Worm (Caenorhabditis elegans) whole organism, mixed stage, embryonic: ENCODE measurements around the gene tig-2.

Source experiments
- M03D4.4 ChIP-seq: sonication (generic microtip); optimal IDR thresholded peaks from 2 replicates; lab custom pipeline; 2017; ENCODE audit warnings: mild to moderate bottlenecking, missing genetic modification characterization, missing compliant biosample characterization
- bed-3 ChIP-seq: fragments of 200-800 bp; sonication (Bioruptor generic); optimal IDR thresholded peaks from 3 replicates; lab custom pipeline; 2018; ENCODE audit warnings: mild to moderate bottlenecking, missing genetic modification characterization, moderate library complexity, missing compliant biosample characterization
- ceh-39 ChIP-seq: fragments of 150-350 bp; optimal IDR thresholded peaks from 2 replicates; lab custom pipeline; 2014; ENCODE audit warnings: missing biosample characterization, missing genetic modification characterization
- ceh-83 ChIP-seq: fragments of 200-800 bp; sonication (Bioruptor generic); optimal IDR thresholded peaks from 2 replicates; lab custom pipeline; 2018; ENCODE audit warnings: mild to moderate bottlenecking, missing genetic modification characterization, missing compliant biosample characterization
- ces-1 ChIP-seq: fragments of 150-350 bp; optimal IDR thresholded peaks from 2 replicates; lab custom pipeline; 2014; ENCODE audit warnings: missing biosample characterization, missing genetic modification reagents, missing genetic modification characterization
- cnd-1 ChIP-seq: fragments of 200-800 bp; sonication (Bioruptor generic); optimal IDR thresholded peaks from 2 replicates; lab custom pipeline; 2018; ENCODE audit warnings: mild to moderate bottlenecking, missing genetic modification characterization, missing compliant biosample characterization
- drap-1 ChIP-seq: fragments of 200-800 bp; sonication (Bioruptor generic); optimal IDR thresholded peaks from 3 replicates; lab custom pipeline; 2018; ENCODE audit warnings: mild to moderate bottlenecking, missing genetic modification characterization, missing compliant biosample characterization
- elt-3 ChIP-seq: fragments of 150-350 bp; optimal IDR thresholded peaks from 2 replicates; lab custom pipeline; 2014; ENCODE audit warnings: missing biosample characterization, missing genetic modification characterization
- ham-2 ChIP-seq: fragments of 200-800 bp; sonication (Bioruptor generic); optimal IDR thresholded peaks from 2 replicates; lab custom pipeline; 2018; ENCODE audit warnings: mild to moderate bottlenecking, missing genetic modification characterization, missing compliant biosample characterization
- hlh-1 ChIP-seq: fragments of 150-350 bp; optimal IDR thresholded peaks from 2 replicates; lab custom pipeline; 2014; ENCODE audit warnings: missing biosample characterization, missing genetic modification reagents, missing genetic modification characterization
- lin-13 ChIP-seq: fragments of 150-350 bp; optimal IDR thresholded peaks from 2 replicates; lab custom pipeline; 2014; ENCODE audit warnings: missing biosample characterization, missing genetic modification characterization
- lin-32 ChIP-seq: fragments of 200-800 bp; sonication (Bioruptor generic); optimal IDR thresholded peaks from 2 replicates; lab custom pipeline; 2018; ENCODE audit warnings: mild to moderate bottlenecking, missing genetic modification characterization, missing compliant biosample characterization
- lsy-2 ChIP-seq: fragments of 150-350 bp; optimal IDR thresholded peaks from 2 replicates; lab custom pipeline; 2014; ENCODE audit warnings: missing biosample characterization, missing genetic modification characterization
- mab-5 ChIP-seq: fragments of 150-350 bp; optimal IDR thresholded peaks from 2 replicates; lab custom pipeline; 2014; ENCODE audit warnings: missing biosample characterization, missing genetic modification characterization
- mep-1 ChIP-seq: fragments of 150-350 bp; optimal IDR thresholded peaks from 2 replicates; lab custom pipeline; 2017; ENCODE audit warnings: missing biosample characterization, missing genetic modification reagents, missing genetic modification characterization, inconsistent platforms
- mls-2 ChIP-seq: sonication (generic microtip); optimal IDR thresholded peaks from 2 replicates; lab custom pipeline; 2016; ENCODE audit warnings: mild to moderate bottlenecking, missing genetic modification characterization, moderate library complexity, missing compliant biosample characterization
- nhr-12 ChIP-seq: fragments of 150-350 bp; optimal IDR thresholded peaks from 2 replicates; lab custom pipeline; 2014; ENCODE audit warnings: missing biosample characterization, missing genetic modification characterization
- nhr-2 ChIP-seq: fragments of 150-350 bp; optimal IDR thresholded peaks from 2 replicates; lab custom pipeline; 2014; ENCODE audit warnings: missing biosample characterization, missing genetic modification characterization
- nhr-237 ChIP-seq: fragments of 150-350 bp; optimal IDR thresholded peaks from 2 replicates; lab custom pipeline; 2014; ENCODE audit warnings: missing biosample characterization, missing genetic modification characterization
- nhr-28 ChIP-seq: fragments of 150-350 bp; optimal IDR thresholded peaks from 2 replicates; lab custom pipeline; 2014; ENCODE audit warnings: missing biosample characterization, missing genetic modification characterization
- nhr-76 ChIP-seq: sonication (generic microtip); optimal IDR thresholded peaks from 2 replicates; lab custom pipeline; 2017; ENCODE audit warnings: missing biosample characterization, missing genetic modification characterization
- pha-4 ChIP-seq: fragments of 150-350 bp; optimal IDR thresholded peaks from 2 replicates; lab custom pipeline; 2018; ENCODE audit warnings: missing biosample characterization, missing genetic modification reagents, missing genetic modification characterization
- sem-2 ChIP-seq: fragments of 200-800 bp; sonication (Bioruptor generic); optimal IDR thresholded peaks from 2 replicates; lab custom pipeline; 2018; ENCODE audit warnings: mild to moderate bottlenecking, missing genetic modification characterization, missing compliant biosample characterization
- snpc-4 ChIP-seq: fragments of 150-350 bp; optimal IDR thresholded peaks from 2 replicates; lab custom pipeline; 2014; ENCODE audit warnings: missing biosample characterization, missing genetic modification characterization
- sptf-1 ChIP-seq: sonication (generic microtip); optimal IDR thresholded peaks from 2 replicates; lab custom pipeline; 2017; ENCODE audit warnings: mild to moderate bottlenecking, missing genetic modification characterization, moderate library complexity, missing compliant biosample characterization
- tbx-8 ChIP-seq: fragments of 200-800 bp; sonication (Bioruptor generic); optimal IDR thresholded peaks from 2 replicates; lab custom pipeline; 2018; ENCODE audit warnings: mild to moderate bottlenecking, missing genetic modification characterization, moderate library complexity, missing compliant biosample characterization
- unc-120 ChIP-seq: sonication (generic microtip); optimal IDR thresholded peaks from 2 replicates; lab custom pipeline; 2017; ENCODE audit warnings: missing genetic modification characterization, missing compliant biosample characterization; ENCODE audit not compliant: poor library complexity, severe bottlenecking
- unc-62 ChIP-seq: fragments of 150-350 bp; optimal IDR thresholded peaks from 2 replicates; lab custom pipeline; 2014; ENCODE audit warnings: missing biosample characterization, missing genetic modification reagents, missing genetic modification characterization
- zip-8 ChIP-seq: fragments of 150-350 bp; optimal IDR thresholded peaks from 2 replicates; lab custom pipeline; 2014; ENCODE audit warnings: missing biosample characterization, missing genetic modification characterization
- ztf-11 ChIP-seq: fragments of 150-350 bp; optimal IDR thresholded peaks from 2 replicates; lab custom pipeline; 2014; ENCODE audit warnings: missing biosample characterization, missing genetic modification characterization

Gene tig-2

ce11 chrV:4724453-4724852 lies 5.5 kb downstream of the tig-2 start, which contains the start of gene F39G3.4:
TSS of gene F39G3.4 (plus strand) at chrV:4724753.
- TF ChIP-seq sem-2 (no peak), snpc-4 (tag; lab: Kevin White, UChicago) (no peak), lsy-2 (no peak), M03D4.4 (no peak), unc-62 (GFP tag; lab: Kevin White, UChicago) (no peak), lin-13 (tag; lab: Kevin White, UChicago) (no peak), nhr-28 (tag; lab: Kevin White, UChicago) (no peak), nhr-76 (tag; lab: Kevin White, UChicago) (no peak), elt-3 (no peak), ces-1 (GFP tag; lab: Kevin White, UChicago) (no peak), ceh-83 (GFP tag; lab: Kevin White, UChicago) (no peak), zip-8 (tag; lab: Kevin White, UChicago) (no peak), lin-32 (no peak), pha-4 (no peak), cnd-1 (tag; lab: Kevin White, UChicago) (no peak), ceh-39 (no peak), bed-3 (GFP tag; lab: Kevin White, UChicago) (no peak)

ce11 chrV:4722314-4722713 lies 7.6 kb downstream of the tig-2 start, which contains the start of gene F39G3.5:
TSS of gene F39G3.5 (plus strand) at chrV:4722614.
- TF ChIP-seq snpc-4 (tag; lab: Kevin White, UChicago) = no peak
- TF ChIP-seq, all 35 proteins: peak for 0

DNA sequence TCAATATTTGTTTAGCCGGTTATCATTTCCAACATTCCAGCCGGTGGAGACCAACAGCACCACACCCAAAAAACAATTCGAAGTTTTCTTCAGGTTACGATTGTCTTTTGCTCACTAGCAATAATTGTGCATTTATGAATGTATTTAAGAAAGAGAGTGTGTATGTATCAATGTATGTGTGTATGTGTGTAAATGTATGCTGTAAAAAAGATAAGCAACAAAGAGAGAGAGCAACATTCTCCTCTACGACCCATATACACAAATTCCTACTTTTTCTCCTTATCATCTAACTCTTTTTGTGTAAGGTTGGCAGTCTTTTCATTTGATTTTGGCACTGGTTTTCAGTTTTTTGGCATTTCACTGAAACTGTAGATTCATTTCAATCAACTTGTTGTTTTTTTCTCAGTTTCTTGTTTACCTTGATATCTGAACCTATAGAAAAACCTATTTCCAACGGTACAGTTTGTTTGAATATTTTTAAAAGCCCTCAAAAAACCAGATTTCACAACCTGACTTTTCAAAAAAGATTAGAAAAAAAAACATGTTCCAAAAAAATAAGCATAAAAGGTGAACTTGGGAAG lies 9.0 kb downstream of the tig-2 start:
- no peak for TF ChIP-seq lsy-2
- TF ChIP-seq tbx-8 (GFP tag; lab: Kevin White, UChicago) = no peak
- TF ChIP-seq snpc-4 (tag; lab: Kevin White, UChicago) = no peak
- no peak for TF ChIP-seq drap-1 (GFP tag; lab: Kevin White, UChicago)
- TF ChIP-seq hlh-1 (tag; lab: Kevin White, UChicago) = no peak
- TF ChIP-seq ceh-83 (GFP tag; lab: Kevin White, UChicago) = no peak
- no peak for TF ChIP-seq mep-1
- TF ChIP-seq unc-120 (tag; lab: Kevin White, UChicago) = no peak

- no peak for TF ChIP-seq lin-13 (tag; lab: Kevin White, UChicago)
- no peak for TF ChIP-seq elt-3
- TF ChIP-seq nhr-76 (tag; lab: Kevin White, UChicago) = no peak
- no peak for TF ChIP-seq pha-4
- TF ChIP-seq unc-62 (GFP tag; lab: Kevin White, UChicago) = no peak
- TF ChIP-seq drap-1 (GFP tag; lab: Kevin White, UChicago) = no peak
- TF ChIP-seq unc-120 (tag; lab: Kevin White, UChicago) = no peak
- no peak for TF ChIP-seq snpc-4 (tag; lab: Kevin White, UChicago)
- no peak for TF ChIP-seq ceh-83 (GFP tag; lab: Kevin White, UChicago)
- no peak for TF ChIP-seq bed-3 (GFP tag; lab: Kevin White, UChicago)
- TF ChIP-seq tbx-8 (GFP tag; lab: Kevin White, UChicago) = no peak
- TF ChIP-seq sem-2 = no peak
Observed at ce11 chrV:4719965-4720364, 10.0 kb downstream of the tig-2 start, which contains the start of gene prx-6. TSS of gene prx-6 (minus strand) at chrV:4720093.

DNA sequence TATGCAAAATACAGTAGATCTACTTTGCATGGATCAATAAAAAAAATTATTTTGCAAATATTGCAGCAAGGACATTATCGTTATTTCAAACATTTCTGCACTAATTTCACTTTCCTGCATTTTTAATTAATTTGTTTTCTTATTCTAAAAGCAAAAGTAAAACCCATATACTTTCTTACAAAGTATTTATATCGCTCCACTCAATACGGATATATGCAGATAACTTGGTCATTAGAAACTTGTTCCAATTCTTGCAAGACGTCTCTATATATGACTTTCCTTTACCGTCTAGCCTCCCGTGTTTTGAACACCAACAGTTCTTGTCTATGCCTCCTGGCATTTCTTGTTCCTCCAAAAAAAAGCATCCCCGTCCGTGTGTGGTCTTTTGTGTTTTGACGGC lies 19.5 kb downstream of the tig-2 start, which contains the start of gene oac-24:
Gene oac-24 (plus strand): TSS at position 301 of the 400 bp plus-strand sequence.
- TF ChIP-seq tbx-8 (GFP tag; lab: Kevin White, UChicago) = no peak
- no peak for TF ChIP-seq drap-1 (GFP tag; lab: Kevin White, UChicago)
- TF ChIP-seq nhr-12 = no peak
- no peak for TF ChIP-seq nhr-2
- no peak for TF ChIP-seq mls-2 (tag; lab: Kevin White, UChicago)
- no peak for TF ChIP-seq M03D4.4
- TF ChIP-seq ztf-11 (tag; lab: Kevin White, UChicago) = no peak
- TF ChIP-seq ceh-39 = no peak
- no peak for TF ChIP-seq lin-13 (tag; lab: Kevin White, UChicago)
- no peak for TF ChIP-seq unc-62 (GFP tag; lab: Kevin White, UChicago)
- no peak for TF ChIP-seq hlh-1 (tag; lab: Kevin White, UChicago)
- no peak for TF ChIP-seq pha-4
- TF ChIP-seq mab-5 (tag; lab: Kevin White, UChicago) = no peak
- no peak for TF ChIP-seq nhr-76 (tag; lab: Kevin White, UChicago)
- TF ChIP-seq nhr-237 = no peak
- TF ChIP-seq, all 35 proteins: peak for 0

DNA sequence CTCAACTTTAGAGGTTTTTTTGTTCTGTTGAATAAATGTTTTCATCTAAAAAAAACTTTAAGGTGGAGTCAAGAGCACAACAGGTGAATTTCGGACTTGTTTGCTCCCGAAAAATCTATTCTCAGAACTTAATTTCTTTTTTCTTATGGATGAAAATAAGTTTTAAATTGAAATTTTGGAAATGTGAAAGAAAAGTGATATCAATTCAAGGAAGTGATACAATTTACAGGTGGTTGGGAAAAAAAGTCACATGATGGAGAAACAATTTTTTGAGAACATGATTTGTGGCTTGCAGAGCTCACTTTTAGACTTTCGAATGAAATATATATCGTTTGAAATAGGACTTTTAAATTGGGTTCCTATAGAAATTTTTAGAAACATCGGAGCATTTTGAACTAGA lies 22.3 kb downstream of the tig-2 start:
- TF ChIP-seq mls-2 (tag; lab: Kevin White, UChicago) (no peak), ham-2 (GFP tag; lab: Kevin White, UChicago) (no peak), unc-120 (tag; lab: Kevin White, UChicago) (no peak), sptf-1 (tag; lab: Kevin White, UChicago) (no peak), nhr-76 (tag; lab: Kevin White, UChicago) (no peak), zip-8 (tag; lab: Kevin White, UChicago) (no peak), nhr-12 (no peak)
